Fruit fly (Drosophila melanogaster): ENCODE results near the gene beta-PheRS.

The beta-PheRS gene

DNA sequence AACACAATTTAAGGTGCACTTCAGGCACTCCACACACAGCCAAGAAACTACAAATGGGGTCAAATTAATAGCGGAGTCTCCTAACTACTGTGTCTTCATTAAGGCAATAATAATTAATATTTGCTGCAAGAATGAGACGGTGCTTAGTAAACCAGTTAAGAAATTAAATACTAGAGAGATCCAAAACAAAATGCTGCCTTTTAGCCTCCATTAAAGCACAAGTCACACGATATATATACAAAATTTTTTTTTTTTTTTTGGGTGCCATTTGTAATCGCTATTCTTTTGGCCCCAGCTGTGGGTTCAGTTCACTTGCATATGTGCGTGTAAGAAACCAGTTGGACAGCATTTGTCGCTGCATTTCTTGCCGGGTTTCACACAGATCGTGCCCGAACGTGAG, 49.1 kb downstream of the beta-PheRS start (continued):
- no peak for TF ChIP-seq nau (GFP tag; optimal IDR thresholded peaks at IDR 0.05)
- TF ChIP-seq unc-4 (GFP tag; IDR thresholded peaks at IDR 0.05; ENCODE audit: partially characterized antibody), result no peak
- no peak for TF ChIP-seq trem (tag; optimal IDR thresholded peaks at IDR 0.05)
- no peak for TF ChIP-seq CG7839 (tag; optimal IDR thresholded peaks at IDR 0.05)
- TF ChIP-seq kah (GFP tag; optimal IDR thresholded peaks at IDR 0.05), result no peak
- no peak for TF ChIP-seq CG1792 (GFP tag; optimal IDR thresholded peaks at IDR 0.05)
- TF ChIP-seq GATAe (GFP tag; conservative IDR thresholded peaks at IDR 0.05), result no peak
- TF ChIP-seq CG4820 (GFP tag; optimal IDR thresholded peaks at IDR 0.05), result peak; percentile 2
- TF ChIP-seq stwl (tag; optimal IDR thresholded peaks at IDR 0.05), result no peak
- no peak for TF ChIP-seq CG1647 (GFP tag; optimal IDR thresholded peaks at IDR 0.05)
- no peak for TF ChIP-seq fru (optimal IDR thresholded peaks at IDR 0.05)
- TF ChIP-seq CG15269 (tag; optimal IDR thresholded peaks at IDR 0.05), result peak; percentile 44
- no peak for TF ChIP-seq Gsc (GFP tag; IDR thresholded peaks at IDR 0.05)
- 0 out of 2 replicates have a peak, but pooled peaks have one; percentile 28 for TF ChIP-seq Ptx1 (GFP tag; IDR thresholded peaks at IDR 0.05)
- TF ChIP-seq Drgx (GFP tag; IDR thresholded peaks at IDR 0.05), result peak; percentile 85
- no peak for TF ChIP-seq CG8765 (GFP tag; IDR thresholded peaks at IDR 0.05)
- peak; percentile 10 for TF ChIP-seq CG10979 (tag; optimal IDR thresholded peaks at IDR 0.05)
- TF ChIP-seq seq (GFP tag; IDR thresholded peaks at IDR 0.05), result no peak
- no peak for TF ChIP-seq fd102C (GFP tag; optimal IDR thresholded peaks at IDR 0.05)
- no peak for TF ChIP-seq mirr (GFP tag; optimal IDR thresholded peaks at IDR 0.05)
- TF ChIP-seq gt (GFP tag; IDR thresholded peaks at IDR 0.05), result no peak
- TF ChIP-seq CG10274 (GFP tag; optimal IDR thresholded peaks at IDR 0.05), result no peak
- TF ChIP-seq Max (GFP tag; optimal IDR thresholded peaks at IDR 0.05), result no peak
- no peak for TF ChIP-seq crp (GFP tag; optimal IDR thresholded peaks at IDR 0.05)
- peak; percentile 52 for TF ChIP-seq CG11696 (GFP tag; IDR thresholded peaks at IDR 0.05)
- TF ChIP-seq CG12942 (GFP tag; optimal IDR thresholded peaks at IDR 0.05), result no peak
- no peak for TF ChIP-seq CG18476 (GFP tag; optimal IDR thresholded peaks at IDR 0.05)
- no peak for TF ChIP-seq Abd-B (GFP tag; optimal IDR thresholded peaks at IDR 0.05)
- TF ChIP-seq ken (GFP tag; IDR thresholded peaks at IDR 0.05), result no peak
- no peak for TF ChIP-seq CG3281 (GFP tag; optimal IDR thresholded peaks at IDR 0.05)
- TF ChIP-seq CG3163 (GFP tag; optimal IDR thresholded peaks at IDR 0.05), result no peak
- TF ChIP-seq Mrtf (GFP tag; IDR thresholded peaks at IDR 0.05), result no peak
- no peak for TF ChIP-seq odd (GFP tag; optimal IDR thresholded peaks at IDR 0.05)
- no peak for TF ChIP-seq tna (GFP tag; IDR thresholded peaks at IDR 0.05; ENCODE audit: partially characterized antibody)
- no peak for TF ChIP-seq Rfx (GFP tag; IDR thresholded peaks at IDR 0.05)
- TF ChIP-seq D (optimal IDR thresholded peaks at IDR 0.05), result no peak
- no peak for TF ChIP-seq D (GFP tag; optimal IDR thresholded peaks at IDR 0.05)
- peak; percentile 46 for TF ChIP-seq sqz (GFP tag; optimal IDR thresholded peaks at IDR 0.05)
- no peak for TF ChIP-seq pfk (GFP tag; optimal IDR thresholded peaks at IDR 0.05)
- TF ChIP-seq CG15479 (GFP tag; optimal IDR thresholded peaks at IDR 0.05), result no peak
- no peak for TF ChIP-seq MESR4 (GFP tag; optimal IDR thresholded peaks at IDR 0.05)
- no peak for TF ChIP-seq pum (GFP tag; optimal IDR thresholded peaks at IDR 0.05)
- TF ChIP-seq Scr (GFP tag; IDR thresholded peaks at IDR 0.05; ENCODE audit: partially characterized antibody), result no peak
- no peak for TF ChIP-seq CG11723 (GFP tag; optimal IDR thresholded peaks at IDR 0.05)
- no peak for TF ChIP-seq Vsx1 (GFP tag; optimal IDR thresholded peaks at IDR 0.05)
- TF ChIP-seq pnt (GFP tag; optimal IDR thresholded peaks at IDR 0.05), result no peak
- TF ChIP-seq CG11093 (GFP tag; IDR thresholded peaks at IDR 0.05), result no peak
- TF ChIP-seq CG17385 (GFP tag; optimal IDR thresholded peaks at IDR 0.05), result no peak
- TF ChIP-seq exex (tag; optimal IDR thresholded peaks at IDR 0.05), result no peak
- no peak for TF ChIP-seq so (GFP tag; IDR thresholded peaks at IDR 0.05)
- no peak for TF ChIP-seq sens-2 (GFP tag; IDR thresholded peaks at IDR 0.05)
- TF ChIP-seq da (GFP tag; optimal IDR thresholded peaks at IDR 0.05), result no peak

Measured in whole organism, embryonic.